Worm (Caenorhabditis elegans): ENCODE measurements around the gene T07G12.2.

T07G12.2 gene

DNA sequence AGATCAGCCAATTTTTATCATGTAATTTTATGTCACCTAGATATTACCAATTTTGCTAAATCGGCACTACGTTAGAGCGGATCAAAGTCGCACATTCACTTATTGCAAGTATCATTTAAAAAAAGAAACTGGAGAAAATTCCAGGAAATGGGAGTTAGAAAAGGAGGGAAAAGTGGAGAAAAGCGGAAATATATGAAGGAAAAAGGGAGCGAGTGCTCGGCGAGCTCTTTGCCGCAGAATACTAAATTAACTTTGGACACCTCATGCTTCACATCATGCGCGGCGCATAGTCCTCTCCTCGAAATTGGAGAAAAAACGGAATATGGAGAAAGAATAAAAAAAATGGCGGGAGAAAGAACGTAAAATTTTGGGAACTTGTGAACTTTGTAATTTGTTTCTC, 22.9 kb upstream of the T07G12.2 start:
- TF ChIP-seq unc-42 (tag; optimal IDR thresholded peaks at IDR 0.05) (peak; percentile 93), dmd-4 (tag; optimal IDR thresholded peaks at IDR 0.05; ENCODE audit: borderline replicate concordance) (no peak)

DNA sequence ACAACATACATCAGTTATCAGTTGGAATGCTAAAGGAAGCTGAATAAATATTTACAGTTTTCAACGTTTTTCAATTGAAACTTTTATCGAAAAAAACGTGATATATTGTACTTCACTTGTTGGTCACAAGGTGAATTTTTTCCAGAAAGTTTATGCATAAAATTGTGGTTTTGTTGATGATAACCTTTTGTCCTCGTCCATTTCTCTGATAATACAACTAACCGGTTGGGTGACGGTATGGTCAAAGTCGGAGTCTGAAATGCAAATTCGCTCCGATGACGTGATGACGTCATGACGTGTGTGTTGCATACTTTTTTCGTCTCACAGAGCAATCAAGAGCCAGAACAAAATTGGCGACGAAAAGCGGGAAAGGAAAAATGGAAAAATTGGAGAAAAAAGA, 19.1 kb upstream of the T07G12.2 start:
- TF ChIP-seq pha-4 (tag; optimal IDR thresholded peaks at IDR 0.05) (no peak), ceh-30 (tag; optimal IDR thresholded peaks at IDR 0.05) (no peak), unc-42 (tag; optimal IDR thresholded peaks at IDR 0.05) (no peak), hlh-30 (tag; optimal IDR thresholded peaks at IDR 0.05; ENCODE audit: insufficient read depth) (no peak), dmd-4 (tag; optimal IDR thresholded peaks at IDR 0.05; ENCODE audit: borderline replicate concordance) (no peak)

DNA sequence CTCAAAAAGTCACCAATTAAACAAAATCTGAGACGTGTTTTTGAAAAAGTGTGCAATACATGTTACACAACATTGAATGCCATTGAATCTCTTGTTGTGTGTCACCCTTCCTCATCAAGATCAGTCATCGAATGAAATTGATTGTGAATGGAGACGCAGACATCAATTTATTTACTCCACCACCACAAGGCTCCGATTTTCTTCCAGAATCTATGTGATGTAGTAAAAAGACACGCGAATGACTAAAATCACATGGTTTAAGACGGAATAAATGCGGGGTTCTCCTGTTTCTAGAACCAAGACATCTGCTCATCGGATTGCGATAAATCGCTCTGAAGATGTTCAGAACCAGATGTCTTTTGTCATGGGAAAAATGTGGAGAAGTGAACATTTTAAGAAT, 17.8 kb upstream of the T07G12.2 start:
- TF ChIP-seq ets-4 (tag; optimal IDR thresholded peaks at IDR 0.05) (no peak), rnt-1 (tag; optimal IDR thresholded peaks at IDR 0.05) (peak; percentile 25), C38D4.7 (GFP tag; optimal IDR thresholded peaks at IDR 0.05) (no peak), C08G9.2 (tag; optimal IDR thresholded peaks at IDR 0.05) (no peak), dmd-4 (tag; optimal IDR thresholded peaks at IDR 0.05; ENCODE audit: borderline replicate concordance) (no peak), hlh-8 (tag; optimal IDR thresholded peaks at IDR 0.05) (peak; percentile 73), pag-3 (tag; optimal IDR thresholded peaks at IDR 0.05; ENCODE audit: borderline replicate concordance) (no peak), elt-2 (tag; optimal IDR thresholded peaks at IDR 0.05) (no peak), unc-86 (tag; optimal IDR thresholded peaks at IDR 0.05) (no peak), K02D7.2 (tag; optimal IDR thresholded peaks at IDR 0.05) (no peak), pros-1 (tag; optimal IDR thresholded peaks at IDR 0.05) (no peak), hlh-6 (tag; optimal IDR thresholded peaks at IDR 0.05) (no peak), gmeb-2 (tag; optimal IDR thresholded peaks at IDR 0.05) (no peak), ceh-14 (tag; optimal IDR thresholded peaks at IDR 0.05) (no peak), nfya-1 (tag; optimal IDR thresholded peaks at IDR 0.05) (no peak), dve-1 (tag; optimal IDR thresholded peaks at IDR 0.05) (no peak), pha-2 (tag; optimal IDR thresholded peaks at IDR 0.05) (no peak), ama-1 (optimal IDR thresholded peaks at IDR 0.05) (no peak), pha-4 (tag; optimal IDR thresholded peaks at IDR 0.05) (no peak), lim-6 (tag; optimal IDR thresholded peaks at IDR 0.05) (no peak), ceh-9 (tag; optimal IDR thresholded peaks at IDR 0.05) (no peak), fkh-10 (GFP tag; optimal IDR thresholded peaks at IDR 0.05) (no peak), T23F11.4 (GFP tag; optimal IDR thresholded peaks at IDR 0.05) (no peak), F13H6.1 (tag; optimal IDR thresholded peaks at IDR 0.05) (no peak), ceh-18 (tag; optimal IDR thresholded peaks at IDR 0.05) (peak; percentile 9), ahr-1 (tag; optimal IDR thresholded peaks at IDR 0.05) (no peak), ceh-22 (tag; optimal IDR thresholded peaks at IDR 0.05) (no peak), unc-55 (GFP tag; optimal IDR thresholded peaks at IDR 0.05) (peak; percentile 52), ceh-2 (tag; optimal IDR thresholded peaks at IDR 0.05) (no peak), hlh-13 (GFP tag; optimal IDR thresholded peaks at IDR 0.05) (no peak), hlh-30 (tag; optimal IDR thresholded peaks at IDR 0.05; ENCODE audit: insufficient read depth) (peak; percentile 32), odd-2 (tag; optimal IDR thresholded peaks at IDR 0.05) (no peak), ztf-16 (tag; optimal IDR thresholded peaks at IDR 0.05) (no peak), syd-9 (tag; optimal IDR thresholded peaks at IDR 0.05) (no peak), nhr-232 (tag; optimal IDR thresholded peaks at IDR 0.05) (no peak)

DNA sequence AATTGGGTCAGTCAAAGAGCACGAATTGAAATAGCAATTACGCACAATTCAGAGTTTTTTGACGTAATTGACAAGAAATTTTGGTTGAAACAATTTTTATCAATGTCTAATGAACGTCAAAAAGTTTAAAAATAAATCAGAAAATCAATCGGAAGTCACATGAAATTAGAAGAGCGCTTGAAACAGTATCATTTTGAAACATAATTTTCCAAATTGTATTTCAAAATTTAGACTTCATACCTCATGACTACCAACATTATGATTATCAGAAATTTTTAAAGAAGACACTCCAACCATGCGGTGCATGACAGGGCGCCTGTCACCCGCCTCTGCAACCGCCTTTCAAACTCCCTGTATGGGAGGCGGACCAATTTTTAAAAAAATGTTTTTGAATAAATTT, 17.2 kb upstream of the T07G12.2 start:
- TF ChIP-seq unc-55 (GFP tag; optimal IDR thresholded peaks at IDR 0.05) (no peak), tbx-7 (tag; optimal IDR thresholded peaks at IDR 0.05) (no peak), elt-2 (tag; optimal IDR thresholded peaks at IDR 0.05) (no peak), T23F11.4 (GFP tag; optimal IDR thresholded peaks at IDR 0.05) (no peak), ceh-30 (tag; optimal IDR thresholded peaks at IDR 0.05) (no peak), pqm-1 (tag; optimal IDR thresholded peaks at IDR 0.05) (no peak), elt-4 (tag; optimal IDR thresholded peaks at IDR 0.05) (no peak)
